Worm (Caenorhabditis elegans): ENCODE data around the gene cdc-14.

ce11 chrII:5599326-5600044 lies 6.3 kb upstream of the cdc-14 start, which contains the start of gene C17G10.10:
- TF ChIP-seq nhr-237 (tag; optimal IDR thresholded peaks at IDR 0.05): no peak
- TF ChIP-seq jun-1 (tag; optimal IDR thresholded peaks at IDR 0.05): no peak
- TF ChIP-seq nhr-77 (tag; optimal IDR thresholded peaks at IDR 0.05): peak; percentile 25
- TF ChIP-seq spr-1 (tag; optimal IDR thresholded peaks at IDR 0.05): peak; percentile 76
- TF ChIP-seq nhr-25 (tag; optimal IDR thresholded peaks at IDR 0.05; ENCODE audit: borderline replicate concordance, insufficient read depth): no peak
- no peak for TF ChIP-seq lir-3 (tag; optimal IDR thresholded peaks at IDR 0.05)
- TF ChIP-seq mes-2 (tag; optimal IDR thresholded peaks at IDR 0.05; ENCODE audit: poor library complexity, severe bottlenecking): peak; percentile 86
- no peak for TF ChIP-seq lin-15B (tag; optimal IDR thresholded peaks at IDR 0.05)
- no peak for TF ChIP-seq lin-29 (GFP tag; IDR thresholded peaks at IDR 0.05)
- TF ChIP-seq ceh-82 (tag; optimal IDR thresholded peaks at IDR 0.05): no peak
- TF ChIP-seq fkh-10 (GFP tag; optimal IDR thresholded peaks at IDR 0.05): no peak
- peak; percentile 36 for TF ChIP-seq dpl-1 (GFP tag; optimal IDR thresholded peaks at IDR 0.05)
- no peak for TF ChIP-seq lin-39 (tag; optimal IDR thresholded peaks at IDR 0.05)

Measured in whole organism, L4 larva.